Worm (Caenorhabditis elegans) whole organism, young adult: ENCODE data around the gene F57A10.2.
"Not testable (repeated sequence)": the region's sequence is repeated elsewhere in the genome, so short reads cannot be mapped to it uniquely, and the experiment has no call there.

Source experiments
- C17E4.6 ChIP-seq: fragments of 200-800 bp; sonication (Bioruptor generic); IDR thresholded peaks from 2 replicates; pipeline ENCODE4 v1.3.6; 2022; ENCODE audit warnings: missing genetic modification reagents, missing genetic modification characterization, missing compliant biosample characterization
- F22D6.2 ChIP-seq: sonication (generic microtip); optimal IDR thresholded peaks from 2 replicates; lab custom pipeline; 2016; ENCODE audit warnings: mild to moderate bottlenecking, missing genetic modification characterization, missing compliant biosample characterization
- F23B12.7 ChIP-seq: sonication (generic microtip); optimal IDR thresholded peaks from 2 replicates; lab custom pipeline; 2017; ENCODE audit warnings: missing genetic modification characterization, mild to moderate bottlenecking, missing compliant biosample characterization, antibody characterized with exemption, moderate library complexity; ENCODE audit not compliant: insufficient read depth
- F39B2.1 ChIP-seq: fragments of 200-800 bp; sonication (Bioruptor generic); IDR thresholded peaks from 2 replicates; pipeline ENCODE4 v1.3.6; 2022; ENCODE audit warnings: missing genetic modification reagents, missing genetic modification characterization, missing compliant biosample characterization
- F57C9.4 ChIP-seq: sonication (generic microtip); optimal IDR thresholded peaks from 2 replicates; lab custom pipeline; 2017; ENCODE audit warnings: mild to moderate bottlenecking, missing genetic modification characterization, missing compliant biosample characterization
- T07F8.4 ChIP-seq: sonication (generic microtip); optimal IDR thresholded peaks from 2 replicates; lab custom pipeline; 2016; ENCODE audit warnings: mild to moderate bottlenecking, missing genetic modification characterization, moderate library complexity, missing compliant biosample characterization
- aptf-2 ChIP-seq: fragments of 200-800 bp; sonication (Bioruptor generic); conservative IDR thresholded peaks from 2 replicates; pipeline ENCODE4 v1.3.6; 2022; ENCODE audit warnings: missing genetic modification reagents, missing genetic modification characterization, missing compliant biosample characterization
- aptf-3 ChIP-seq: fragments of 200-800 bp; sonication (Bioruptor generic); IDR thresholded peaks from 2 replicates; pipeline ENCODE4 v1.3.6; 2022; ENCODE audit warnings: missing genetic modification characterization, missing compliant biosample characterization
- ccch-3 ChIP-seq: fragments of 200-800 bp; sonication (Bioruptor generic); optimal IDR thresholded peaks from 2 replicates; lab custom pipeline; 2018; ENCODE audit warnings: mild to moderate bottlenecking, missing genetic modification characterization, missing compliant biosample characterization
- ceh-58 ChIP-seq: fragments of 200-800 bp; sonication (Bioruptor generic); IDR thresholded peaks from 2 replicates; pipeline ENCODE4 v1.3.6; 2022; ENCODE audit warnings: missing genetic modification characterization, missing compliant biosample characterization
- ceh-79 ChIP-seq: sonication (generic microtip); optimal IDR thresholded peaks from 2 replicates; lab custom pipeline; 2017; ENCODE audit warnings: mild to moderate bottlenecking, missing genetic modification characterization, missing compliant biosample characterization
- ceh-91 ChIP-seq: fragments of 200-800 bp; sonication (Bioruptor generic); IDR thresholded peaks from 2 replicates; pipeline ENCODE4 v1.3.6; 2022; ENCODE audit warnings: missing genetic modification reagents, missing genetic modification characterization, missing compliant biosample characterization
- dpl-1 ChIP-seq: fragments of 150-350 bp; optimal IDR thresholded peaks from 2 replicates; lab custom pipeline; 2014; ENCODE audit warnings: missing biosample characterization, missing genetic modification reagents, missing genetic modification characterization
- hlh-26 ChIP-seq: fragments of 200-800 bp; sonication (Bioruptor generic); conservative IDR thresholded peaks from 2 replicates; pipeline ENCODE4 v1.3.6; 2022; ENCODE audit warnings: missing genetic modification reagents, missing genetic modification characterization, missing compliant biosample characterization
- let-526 ChIP-seq: fragments of 200-800 bp; sonication (Bioruptor generic); IDR thresholded peaks from 2 replicates; pipeline ENCODE4 v1.3.6; 2022; ENCODE audit warnings: missing genetic modification reagents, missing genetic modification characterization, missing compliant biosample characterization
- lin-26 ChIP-seq: fragments of 200-800 bp; sonication (Bioruptor generic); IDR thresholded peaks from 2 replicates; pipeline ENCODE4 v1.3.6; 2022; ENCODE audit warnings: missing genetic modification reagents, missing genetic modification characterization, missing compliant biosample characterization
- lin-35 ChIP-seq, 3 experiments: fragments of 150-350 bp in 2 of 3; sonication (generic microtip) in 1 of 3; optimal IDR thresholded peaks; 2 replicates each; lab custom pipeline; 2014 to 2018; ENCODE audit warnings: missing biosample characterization in 3 of 3, missing genetic modification characterization in 3 of 3, missing genetic modification reagents in 3 of 3
- lsl-1 ChIP-seq: fragments of 200-800 bp; sonication (Bioruptor generic); optimal IDR thresholded peaks from 2 replicates; lab custom pipeline; 2018; ENCODE audit warnings: mild to moderate bottlenecking, missing genetic modification characterization, moderate library complexity, missing compliant biosample characterization
- mel-28 ChIP-seq: sonication (generic microtip); optimal IDR thresholded peaks from 2 replicates; lab custom pipeline; 2016; ENCODE audit warnings: borderline replicate concordance, mild to moderate bottlenecking, missing genetic modification characterization, missing compliant biosample characterization
- mes-4 ChIP-seq: sonication (generic microtip); optimal IDR thresholded peaks from 2 replicates; lab custom pipeline; 2016; ENCODE audit warnings: missing genotype, missing genetic modification characterization, missing compliant biosample characterization
- nhr-80 ChIP-seq: sonication (generic microtip); optimal IDR thresholded peaks from 2 replicates; lab custom pipeline; 2016; ENCODE audit warnings: missing genetic modification characterization, missing compliant biosample characterization
- nhr-90 ChIP-seq: sonication (generic microtip); optimal IDR thresholded peaks from 2 replicates; lab custom pipeline; 2016; ENCODE audit warnings: missing genotype, mild to moderate bottlenecking, missing genetic modification characterization, missing compliant biosample characterization
- rec-8 ChIP-seq, 2 experiments: sonication (generic microtip); optimal IDR thresholded peaks; 2 replicates each; lab custom pipeline; 2016; ENCODE audit warnings: mild to moderate bottlenecking in 2 of 2, missing genetic modification characterization in 2 of 2, missing genetic modification reagents in 2 of 2, missing genotype in 2 of 2, missing biosample characterization in 1 of 2, missing compliant biosample characterization in 1 of 2, moderate library complexity in 1 of 2
- sea-2 ChIP-seq: fragments of 200-800 bp; sonication (Bioruptor generic); IDR thresholded peaks from 2 replicates; pipeline ENCODE4 v1.3.6; 2022; ENCODE audit warnings: missing genetic modification characterization, missing compliant biosample characterization
- snpc-1.1 ChIP-seq: sonication (generic microtip); optimal IDR thresholded peaks from 2 replicates; lab custom pipeline; 2017; ENCODE audit warnings: missing genetic modification characterization, mild to moderate bottlenecking, missing compliant biosample characterization, antibody characterized with exemption, moderate library complexity, missing genotype, missing genetic modification reagents; ENCODE audit not compliant: insufficient read depth
- snpc-1.3 ChIP-seq: sonication (generic microtip); optimal IDR thresholded peaks from 2 replicates; lab custom pipeline; 2017; ENCODE audit warnings: missing genetic modification characterization, mild to moderate bottlenecking, missing compliant biosample characterization, antibody characterized with exemption, moderate library complexity, missing genotype, missing genetic modification reagents; ENCODE audit not compliant: insufficient read depth
- sptf-2 ChIP-seq: fragments of 200-800 bp; sonication (Bioruptor generic); optimal IDR thresholded peaks from 2 replicates; lab custom pipeline; 2018; ENCODE audit warnings: mild to moderate bottlenecking, missing genetic modification characterization, missing compliant biosample characterization
- tlf-1 ChIP-seq: fragments of 200-800 bp; sonication (Bioruptor generic); optimal IDR thresholded peaks from 2 replicates; lab custom pipeline; 2018; ENCODE audit warnings: mild to moderate bottlenecking, missing genetic modification characterization, missing compliant biosample characterization
- unc-130 ChIP-seq: sonication (generic microtip); optimal IDR thresholded peaks from 2 replicates; lab custom pipeline; 2016; ENCODE audit warnings: missing genetic modification reagents, missing genetic modification characterization, missing compliant biosample characterization
- zfh-2 ChIP-seq: fragments of 200-800 bp; sonication (Bioruptor generic); conservative IDR thresholded peaks from 2 replicates; pipeline ENCODE4 v1.3.6; 2022; ENCODE audit warnings: missing genetic modification reagents, missing genetic modification characterization, missing compliant biosample characterization
- ztf-26 ChIP-seq: sonication (generic microtip); optimal IDR thresholded peaks from 2 replicates; lab custom pipeline; 2017; ENCODE audit warnings: missing genetic modification characterization, missing compliant biosample characterization

F57A10.2 gene

DNA sequence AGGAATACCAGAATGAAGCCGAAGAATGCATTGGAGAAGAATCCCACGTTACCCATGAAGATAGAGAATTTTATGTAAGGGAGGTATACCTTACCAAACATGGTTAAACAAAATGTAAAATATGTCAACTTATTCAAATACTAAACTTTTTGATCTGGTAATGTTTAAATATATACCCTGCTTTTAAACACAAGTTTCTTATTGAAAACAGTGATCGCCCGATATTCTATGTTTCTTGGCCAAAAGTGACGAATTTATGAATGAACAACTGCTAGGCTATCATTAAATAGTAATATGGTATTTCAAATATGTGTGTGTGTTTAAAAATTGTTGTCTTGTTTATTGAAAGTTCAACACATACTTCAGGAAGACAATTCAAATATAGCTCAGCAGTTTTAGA is 18.0 kb upstream of the F57A10.2 start, which contains the start of gene T23D5.8:
T23D5.8 (minus strand) TSS at position 101 of the 400 bp plus-strand sequence.
- not testable (repeated sequence) for TF ChIP-seq nhr-80, T07F8.4, nhr-90 (tag; lab: Kevin White, UChicago)

DNA sequence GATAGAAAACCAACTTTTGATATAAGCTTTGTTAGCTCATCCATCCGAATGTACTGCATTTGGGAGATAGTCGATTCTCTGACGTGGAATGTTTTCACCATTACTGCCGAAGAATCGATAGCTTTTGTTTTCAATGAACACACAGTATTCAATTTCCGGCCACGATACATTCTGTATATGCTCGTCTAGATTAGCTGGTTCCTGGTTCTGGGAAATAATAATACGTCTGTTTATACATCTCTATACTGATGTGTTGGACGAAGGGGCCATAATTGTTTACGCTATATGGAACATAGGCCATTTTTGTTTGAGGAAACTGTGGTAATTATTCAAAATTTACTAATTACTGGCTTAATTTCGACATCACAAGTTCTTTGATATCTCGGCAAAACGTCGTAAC is 16.2 kb upstream of the F57A10.2 start, which contains the start of gene str-6:
str-6 (minus strand) TSS at position 101 of the 400 bp plus-strand sequence.
- TF ChIP-seq sptf-2 (no peak), F57C9.4 (tag; lab: Kevin White, UChicago) (no peak), F39B2.1 (no peak)
- TF ChIP-seq, all 124 proteins: peak for 0

DNA sequence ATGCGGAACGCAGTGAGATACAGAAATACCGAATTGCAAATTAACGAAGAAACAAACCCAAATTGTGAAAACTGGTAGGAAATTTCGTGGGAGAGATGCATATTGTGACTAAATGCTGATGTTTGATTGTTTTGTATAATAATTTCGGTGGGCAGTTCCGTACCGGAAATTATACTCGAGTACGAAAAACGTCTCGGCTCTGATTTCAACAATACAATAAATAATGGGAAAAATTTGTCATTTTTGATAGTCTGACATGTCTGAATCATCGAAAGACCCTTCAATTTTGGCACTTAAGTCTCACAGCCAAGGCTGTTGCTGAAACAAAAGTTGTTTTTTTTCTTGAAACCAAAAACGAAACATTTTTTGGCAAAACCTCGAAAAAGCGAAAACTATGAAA is 14.3 kb upstream of the F57A10.2 start, which contains the start of gene str-43:
str-43 (minus strand) TSS at position 101 of the 400 bp plus-strand sequence.
- TF ChIP-seq sea-2 (GFP tag; lab: Robert Waterston, UW) (no peak), snpc-1.1 (tag; lab: Kevin White, UChicago) (no peak), ceh-79 (tag; lab: Kevin White, UChicago) (no peak), C17E4.6 (GFP tag; lab: Robert Waterston, UW) (no peak), F22D6.2 (tag; lab: Kevin White, UChicago) (no peak), zfh-2 (GFP tag; lab: Robert Waterston, UW) (no peak), lsl-1 (no peak), lin-35 (GFP tag; optimal IDR thresholded peaks at IDR 0.05; lab: Kevin White, UChicago) (no peak), ztf-26 (tag; lab: Kevin White, UChicago) (no peak), rec-8 (tag; optimal IDR thresholded peaks at IDR 0.05; lab: Kevin White, UChicago) (no peak), tlf-1 (GFP tag; lab: Kevin White, UChicago) (no peak), dpl-1 (GFP tag; lab: Kevin White, UChicago) (no peak), mel-28 (no peak), hlh-26 (GFP tag; lab: Robert Waterston, UW) (no peak), unc-130 (GFP tag; lab: Kevin White, UChicago) (no peak)

DNA sequence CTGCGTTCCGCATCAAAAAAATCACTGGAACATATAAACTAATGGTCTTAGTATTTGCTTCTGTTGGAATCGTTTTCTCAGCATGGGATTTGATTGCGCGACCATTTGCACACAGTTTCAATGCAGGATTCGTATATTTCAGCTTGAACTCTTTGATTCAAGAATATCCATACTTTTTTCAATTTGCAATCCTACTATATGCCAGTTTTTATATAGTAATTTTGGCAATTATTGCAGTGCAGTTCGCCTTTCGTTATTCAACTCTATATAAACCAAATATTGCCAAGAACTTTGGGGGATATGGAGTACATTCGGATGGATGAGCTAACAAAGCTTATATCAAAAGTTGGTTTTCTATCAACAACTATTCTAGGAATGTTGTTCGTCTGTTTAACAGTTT is 13.4 kb upstream of the F57A10.2 start, which contains the start of gene str-5:
str-5 (plus strand) TSS at position 301 of the 400 bp plus-strand sequence.
- not testable (repeated sequence) for TF ChIP-seq ceh-58 (GFP tag; lab: Robert Waterston, UW); aptf-3; ccch-3 (GFP tag; lab: Kevin White, UChicago)
- TF ChIP-seq, all 124 proteins: peak for 0; not testable (repeated sequence) for 124

DNA sequence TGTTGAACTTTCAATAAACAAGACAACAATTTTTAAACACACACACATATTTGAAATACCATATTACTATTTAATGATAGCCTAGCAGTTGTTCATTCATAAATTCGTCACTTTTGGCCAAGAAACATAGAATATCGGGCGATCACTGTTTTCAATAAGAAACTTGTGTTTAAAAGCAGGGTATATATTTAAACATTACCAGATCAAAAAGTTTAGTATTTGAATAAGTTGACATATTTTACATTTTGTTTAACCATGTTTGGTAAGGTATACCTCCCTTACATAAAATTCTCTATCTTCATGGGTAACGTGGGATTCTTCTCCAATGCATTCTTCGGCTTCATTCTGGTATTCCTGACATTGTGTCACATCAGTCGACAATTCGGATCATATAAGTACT is 11.6 kb upstream of the F57A10.2 start, which contains the start of gene str-8:
str-8 (plus strand) TSS at position 301 of the 400 bp plus-strand sequence.
- TF ChIP-seq mes-4 (tag; lab: Kevin White, UChicago); ceh-91 (GFP tag; lab: Robert Waterston, UW); lin-26: not testable (repeated sequence)

DNA sequence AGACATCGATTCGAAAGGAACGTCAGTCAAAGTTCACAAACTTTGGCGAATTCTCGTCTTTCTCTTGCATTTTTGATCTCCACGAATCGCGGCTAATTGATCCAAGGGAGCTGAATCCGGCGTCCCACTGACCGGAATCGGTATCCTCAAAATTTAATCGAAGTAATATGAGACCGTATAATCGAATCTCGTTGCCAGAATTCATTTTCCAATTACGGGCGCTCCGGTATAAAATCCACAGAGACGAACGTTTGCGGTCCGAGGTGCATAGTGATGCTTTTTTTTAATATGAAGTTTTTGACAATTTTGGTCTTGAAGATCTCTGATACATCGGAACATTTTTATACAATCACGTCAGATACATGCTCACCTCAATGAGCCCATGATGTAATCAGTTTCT is 8.7 kb upstream of the F57A10.2 start:
- TF ChIP-seq F23B12.7 (tag; lab: Kevin White, UChicago) (no peak), T07F8.4 (tag; lab: Kevin White, UChicago) (no peak), let-526 (GFP tag; lab: Robert Waterston, UW) (no peak), snpc-1.3 (tag; lab: Kevin White, UChicago) (no peak), aptf-2 (GFP tag; lab: Robert Waterston, UW) (no peak)
